Fruit fly (Drosophila melanogaster): ENCODE data around the gene pkm.

pkm gene

dm6 chrX:11622649-11623425, 38.9 kb upstream of the pkm start (continued):
- TF ChIP-seq CG17568 (GFP tag; optimal IDR thresholded peaks at IDR 0.05) (peak; percentile 51), HmgD (GFP tag; optimal IDR thresholded peaks at IDR 0.05) (peak; percentile 6), lola (GFP tag; optimal IDR thresholded peaks at IDR 0.05) (no peak), Kr (GFP tag; optimal IDR thresholded peaks at IDR 0.05) (no peak), Spps (tag; optimal IDR thresholded peaks at IDR 0.05) (no peak), CG13624 (GFP tag; optimal IDR thresholded peaks at IDR 0.05) (peak; percentile 79), CG3847 (GFP tag; IDR thresholded peaks at IDR 0.05) (peak; percentile 74), gcm (GFP tag; optimal IDR thresholded peaks at IDR 0.05) (peak; percentile 42), cg (GFP tag; optimal IDR thresholded peaks at IDR 0.05) (no peak), CG34224 (GFP tag; IDR thresholded peaks at IDR 0.05; ENCODE audit: partially characterized antibody) (no peak), Ssrp (tag; optimal IDR thresholded peaks at IDR 0.05) (peak; percentile 56), Ravus (GFP tag; IDR thresholded peaks at IDR 0.05) (no peak; the same call in 1 of the 2 replicates), Oli (tag; optimal IDR thresholded peaks at IDR 0.05) (peak; percentile 73), CG33557 (GFP tag; optimal IDR thresholded peaks at IDR 0.05) (no peak), Optix (GFP tag; IDR thresholded peaks at IDR 0.05) (no peak), Sox102F (GFP tag; optimal IDR thresholded peaks at IDR 0.05) (peak; percentile 79), CG8089 (GFP tag; optimal IDR thresholded peaks at IDR 0.05) (peak; percentile 71), Hr39 (optimal IDR thresholded peaks at IDR 0.05) (no peak), NK7.1 (GFP tag; optimal IDR thresholded peaks at IDR 0.05) (peak; percentile 70), Bgb (GFP tag; IDR thresholded peaks at IDR 0.05; ENCODE audit: partially characterized antibody) (no peak), Eip74EF (GFP tag; optimal IDR thresholded peaks at IDR 0.05) (peak in 1 of 2 experiments; percentile 57), Doc2 (GFP tag; IDR thresholded peaks at IDR 0.05) (no peak; the same call in 1 of the 2 replicates), hbn (GFP tag; IDR thresholded peaks at IDR 0.05; ENCODE audit: partially characterized antibody) (no peak), nerfin-2 (GFP tag; IDR thresholded peaks at IDR 0.05; ENCODE audit: partially characterized antibody) (no peak), CG2129 (GFP tag; IDR thresholded peaks at IDR 0.05; ENCODE audit: partially characterized antibody) (no peak), Awh (GFP tag; IDR thresholded peaks at IDR 0.05) (peak; percentile 84), CG7556 (GFP tag; optimal IDR thresholded peaks at IDR 0.05) (peak; percentile 63), Bteb2 (GFP tag; optimal IDR thresholded peaks at IDR 0.05) (peak; percentile 77), inv (GFP tag; IDR thresholded peaks at IDR 0.05; ENCODE audit: partially characterized antibody) (no peak), Chrac-16 (GFP tag; optimal IDR thresholded peaks at IDR 0.05) (peak; percentile 65), pb (GFP tag; optimal IDR thresholded peaks at IDR 0.05) (peak; percentile 77), NC2β (GFP tag; optimal IDR thresholded peaks at IDR 0.05) (peak; percentile 53), Gug (GFP tag; IDR thresholded peaks at IDR 0.05) (peak; percentile 54; the same call in 2 of the 4 replicates), Sin3A (optimal IDR thresholded peaks at IDR 0.05) (no peak), ase (GFP tag; IDR thresholded peaks at IDR 0.05) (peak; percentile 70; the same call in 2 of the 3 replicates), sima (GFP tag; optimal IDR thresholded peaks at IDR 0.05) (no peak), CG18476 (GFP tag; optimal IDR thresholded peaks at IDR 0.05) (peak; percentile 54), Doc3 (GFP tag; IDR thresholded peaks at IDR 0.05; ENCODE audit: partially characterized antibody) (no peak), Stat92E (GFP tag; optimal IDR thresholded peaks at IDR 0.05) (no peak), E2f2 (GFP tag; IDR thresholded peaks at IDR 0.05) (peak; percentile 52; the same call in 1 of the 2 replicates), z (GFP tag; IDR thresholded peaks at IDR 0.05) (no peak), HmgZ (tag; optimal IDR thresholded peaks at IDR 0.05) (peak; percentile 59), CG3995 (GFP tag; optimal IDR thresholded peaks at IDR 0.05) (no peak), toy (GFP tag; IDR thresholded peaks at IDR 0.05) (peak; percentile 63; the same call in 1 of the 2 replicates), Hr78 (GFP tag; optimal IDR thresholded peaks at IDR 0.05) (no peak), ken (GFP tag; IDR thresholded peaks at IDR 0.05) (peak; percentile 45; the same call in 1 of the 3 replicates), CG15011 (GFP tag; optimal IDR thresholded peaks at IDR 0.05) (peak; percentile 13), br (optimal IDR thresholded peaks at IDR 0.05) (no peak), bab2 (GFP tag; optimal IDR thresholded peaks at IDR 0.05) (peak; percentile 77)
